Fruit fly (Drosophila melanogaster) whole organism: ENCODE measurements around the gene CG9592.

Experiments
- CG8478 ChIP-seq: fragments of >200 bp; optimal IDR thresholded peaks from 2 replicates; lab custom pipeline; 2018; ENCODE audit warnings: inconsistent platforms
- Dll ChIP-seq: fragments of >200 bp; optimal IDR thresholded peaks from 2 replicates; lab custom pipeline; 2017
- EcR ChIP-seq, 2 experiments: fragments of >200 bp; optimal IDR thresholded peaks; 2 replicates each; lab custom pipeline; 2017; ENCODE audit warnings: missing biosample characterization in 2 of 2, missing genetic modification characterization in 2 of 2, missing genetic modification reagents in 2 of 2
- pan ChIP-seq: fragments of >200 bp; optimal IDR thresholded peaks from 2 replicates; lab custom pipeline; 2017
- psq ChIP-seq: fragments of >200 bp; optimal IDR thresholded peaks from 2 replicates; lab custom pipeline; 2017
- usp ChIP-seq: fragments of >200 bp; optimal IDR thresholded peaks from 2 replicates; lab custom pipeline; 2017; ENCODE audit warnings: missing biosample characterization, missing genetic modification characterization, mixed read lengths

Gene CG9592

dm6 chr3L:14517525-14517924 lies at the start of gene CG9592:
TSS of gene CG9592 (plus strand) at chr3L:14517825.
- TF ChIP-seq Dll (lab: Kevin White, UChicago) (no peak), pan (no peak), EcR (GFP tag; optimal IDR thresholded peaks at IDR 0.05; lab: Kevin White, UChicago) (no peak), CG8478 (no peak), usp (GFP tag; lab: Kevin White, UChicago) (no peak), psq (no peak)

dm6 chr3L:14476804-14477239 lies 40.8 kb upstream of the CG9592 start:
- peak in 1 of 2 experiments; percentile 50 for TF ChIP-seq EcR (GFP tag; optimal IDR thresholded peaks at IDR 0.05; lab: Kevin White, UChicago)
- TF ChIP-seq Dll (lab: Kevin White, UChicago): no peak
- no peak for TF ChIP-seq CG8478
- no peak for TF ChIP-seq usp (GFP tag; lab: Kevin White, UChicago)
- TF ChIP-seq pan: no peak

- TF ChIP-seq usp (GFP tag; lab: Kevin White, UChicago): no peak
- TF ChIP-seq Dll (lab: Kevin White, UChicago): no peak
- no peak for TF ChIP-seq CG8478
- TF ChIP-seq pan: no peak
- no peak for TF ChIP-seq psq
- TF ChIP-seq EcR (GFP tag; optimal IDR thresholded peaks at IDR 0.05; lab: Kevin White, UChicago): no peak
Measured at dm6 chr3L:14481397-14481796, 36.2 kb upstream of the CG9592 start.

dm6 chr3L:14482955-14483354 lies 34.7 kb upstream of the CG9592 start:
- TF ChIP-seq CG8478 (no peak), Dll (lab: Kevin White, UChicago) (no peak), EcR (GFP tag; optimal IDR thresholded peaks at IDR 0.05; lab: Kevin White, UChicago) (no peak), usp (GFP tag; lab: Kevin White, UChicago) (no peak), psq (no peak), pan (no peak)

- TF ChIP-seq usp (GFP tag; lab: Kevin White, UChicago): no peak
Measured at dm6 chr3L:14485401-14485800, 32.2 kb upstream of the CG9592 start.

dm6 chr3L:14486611-14487350 lies 30.8 kb upstream of the CG9592 start:
- TF ChIP-seq usp (GFP tag; lab: Kevin White, UChicago): no peak
- TF ChIP-seq CG8478: no peak
- TF ChIP-seq Dll (lab: Kevin White, UChicago): no peak
- TF ChIP-seq psq: no peak

dm6 chr3L:14497479-14497878 lies 20.1 kb upstream of the CG9592 start:
- TF ChIP-seq psq: no peak
- no peak for TF ChIP-seq CG8478
- no peak for TF ChIP-seq usp (GFP tag; lab: Kevin White, UChicago)
- no peak for TF ChIP-seq Dll (lab: Kevin White, UChicago)
- no peak for TF ChIP-seq EcR (GFP tag; optimal IDR thresholded peaks at IDR 0.05; lab: Kevin White, UChicago)
- TF ChIP-seq pan: no peak

dm6 chr3L:14509981-14510380 lies 7.6 kb upstream of the CG9592 start:
- no peak for TF ChIP-seq pan
- no peak for TF ChIP-seq Dll (lab: Kevin White, UChicago)
- TF ChIP-seq EcR (GFP tag; optimal IDR thresholded peaks at IDR 0.05; lab: Kevin White, UChicago): no peak
- TF ChIP-seq CG8478: no peak

dm6 chr3L:14513286-14513685 lies 4.3 kb upstream of the CG9592 start:
- TF ChIP-seq psq (no peak), pan (no peak), Dll (lab: Kevin White, UChicago) (no peak), usp (GFP tag; lab: Kevin White, UChicago) (no peak), EcR (GFP tag; optimal IDR thresholded peaks at IDR 0.05; lab: Kevin White, UChicago) (no peak), CG8478 (no peak)

- TF ChIP-seq usp (GFP tag; lab: Kevin White, UChicago): no peak
- TF ChIP-seq Dll (lab: Kevin White, UChicago): no peak
- no peak for TF ChIP-seq EcR (GFP tag; optimal IDR thresholded peaks at IDR 0.05; lab: Kevin White, UChicago)
- no peak for TF ChIP-seq CG8478
- TF ChIP-seq pan: no peak
- no peak for TF ChIP-seq psq
Measured at dm6 chr3L:14515690-14516089, 1.9 kb upstream of the CG9592 start.

dm6 chr3L:14521590-14521989 lies 4.0 kb downstream of the CG9592 start, which contains the start of gene CG4613:
TSS of gene CG4613 (minus strand) at chr3L:14521690.
- no peak for TF ChIP-seq pan
- TF ChIP-seq CG8478: no peak
- no peak for TF ChIP-seq psq
- no peak for TF ChIP-seq Dll (lab: Kevin White, UChicago)
- no peak for TF ChIP-seq usp (GFP tag; lab: Kevin White, UChicago)
- TF ChIP-seq EcR (GFP tag; optimal IDR thresholded peaks at IDR 0.05; lab: Kevin White, UChicago): no peak

- TF ChIP-seq psq (no peak), CG8478 (no peak), EcR (GFP tag; optimal IDR thresholded peaks at IDR 0.05; lab: Kevin White, UChicago) (no peak), Dll (lab: Kevin White, UChicago) (no peak), pan (no peak)
Measured at dm6 chr3L:14522483-14523362, 5.1 kb downstream of the CG9592 start.

- TF ChIP-seq EcR (GFP tag; optimal IDR thresholded peaks at IDR 0.05; lab: Kevin White, UChicago) (no peak), psq (no peak), Dll (lab: Kevin White, UChicago) (no peak), pan (no peak), CG8478 (no peak), usp (GFP tag; lab: Kevin White, UChicago) (no peak)
Measured at dm6 chr3L:14531802-14532201, 14.2 kb downstream of the CG9592 start.
